Worm (Caenorhabditis elegans): ENCODE results near the gene ZC204.6.
"Not testable (repeated sequence)": the region's sequence is repeated elsewhere in the genome, so short reads cannot be mapped to it uniquely, and the experiment has no call there.

ce11 chrII:1660888-1661287 is 16.3 kb upstream of the ZC204.6 start, which contains the start of gene ZC204.13:
- TF ChIP-seq flt-1 (GFP tag; IDR thresholded peaks at IDR 0.05); F13C5.2 (tag; optimal IDR thresholded peaks at IDR 0.05); ama-1 (optimal IDR thresholded peaks at IDR 0.05); hmg-4 (GFP tag; optimal IDR thresholded peaks at IDR 0.05); ceh-13 (GFP tag; optimal IDR thresholded peaks at IDR 0.05); hnd-1 (tag; optimal IDR thresholded peaks at IDR 0.05); tra-4 (tag; optimal IDR thresholded peaks at IDR 0.05); B0310.2 (tag; optimal IDR thresholded peaks at IDR 0.05); scrt-1 (GFP tag; IDR thresholded peaks at IDR 0.05): not testable (repeated sequence)
